Fruit fly (Drosophila melanogaster) whole organism: Measurements from ENCODE around the gene CG43083.

ENCODE experiments used
- pan ChIP-seq: fragments of >200 bp; optimal IDR thresholded peaks from 2 replicates; lab custom pipeline; 2017
- usp ChIP-seq: fragments of >200 bp; optimal IDR thresholded peaks from 2 replicates; lab custom pipeline; 2017; ENCODE audit warnings: missing biosample characterization, missing genetic modification characterization, mixed read lengths

- no peak for TF ChIP-seq usp (GFP tag; lab: Kevin White, UChicago)
- TF ChIP-seq pan = no peak
These were observed 38.3 kb upstream of the CG43083 start, which contains the start of gene CG7650 for dm6 chr3L:15610109-15610508.
